Worm (Caenorhabditis elegans): ENCODE measurements around the gene dpy-6.
A peak's percentile ranks its signal among the peaks of the same experiment; 100 is the strongest.

- TF ChIP-seq set-16 (GFP tag; IDR thresholded peaks at IDR 0.05) (no peak), spr-1 (tag; optimal IDR thresholded peaks at IDR 0.05) (no peak), unc-39 (tag; optimal IDR thresholded peaks at IDR 0.05) (no peak), nhr-42 (GFP tag; IDR thresholded peaks at IDR 0.05) (peak; percentile 24; the same call in 1 of the 2 replicates), nhr-237 (tag; optimal IDR thresholded peaks at IDR 0.05) (no peak)
Observed at ce11 chrX:8418382-8418781, 37.1 kb downstream of the dpy-6 start, which contains the start of gene spp-13.

Data from whole organism, L4 larva.